Fruit fly (Drosophila melanogaster) whole organism, embryonic: ENCODE measurements around the gene CG33158.

Experiments
- Antp ChIP-seq: fragments of 200-800 bp; sonication (Bioruptor generic); optimal IDR thresholded peaks from 3 replicates; lab custom pipeline; 2016; ENCODE audit warnings: missing biosample characterization, missing genetic modification characterization
- B-H2 ChIP-seq: fragments of 200-800 bp; sonication (Bioruptor generic); optimal IDR thresholded peaks from 2 replicates; lab custom pipeline; 2018; ENCODE audit warnings: missing biosample characterization, mild to moderate bottlenecking, missing genetic modification characterization
- CG10209 ChIP-seq: fragments of 200-800 bp; sonication (Bioruptor generic); optimal IDR thresholded peaks from 3 replicates; lab custom pipeline; 2017; ENCODE audit warnings: missing biosample characterization, mild to moderate bottlenecking, missing genetic modification characterization, missing genetic modification reagents
- CG10654 ChIP-seq: fragments of 200-800 bp; sonication (Bioruptor generic); optimal IDR thresholded peaks from 2 replicates; lab custom pipeline; 2016; ENCODE audit warnings: missing biosample characterization, missing genetic modification characterization
- CG11723 ChIP-seq: fragments of 200-800 bp; sonication (Bioruptor generic); optimal IDR thresholded peaks from 2 replicates; lab custom pipeline; 2017; ENCODE audit warnings: missing biosample characterization, mild to moderate bottlenecking, missing genetic modification characterization
- CG12942 ChIP-seq: fragments of 200-800 bp; sonication (Bioruptor generic); optimal IDR thresholded peaks from 3 replicates; lab custom pipeline; 2016; ENCODE audit warnings: missing biosample characterization, missing genetic modification characterization
- CG13894 ChIP-seq: fragments of 200-800 bp; sonication (Bioruptor generic); optimal IDR thresholded peaks from 3 replicates; lab custom pipeline; 2018; ENCODE audit warnings: missing biosample characterization, mild to moderate bottlenecking, missing genetic modification characterization, moderate library complexity
- CG15011 ChIP-seq: fragments of 200-800 bp; sonication (Bioruptor generic); optimal IDR thresholded peaks from 3 replicates; lab custom pipeline; 2018; ENCODE audit warnings: missing biosample characterization, mild to moderate bottlenecking, missing genetic modification characterization
- CG1602 ChIP-seq: fragments of 200-800 bp; sonication (Bioruptor generic); optimal IDR thresholded peaks from 3 replicates; lab custom pipeline; 2016; ENCODE audit warnings: missing biosample characterization, missing genetic modification characterization
- CG17328 ChIP-seq: fragments of 200-800 bp; sonication (Bioruptor generic); IDR thresholded peaks from 2 replicates; pipeline ENCODE4 v1.3.6; 2022; ENCODE audit warnings: missing biosample characterization, missing genetic modification characterization
- CG1832 ChIP-seq: fragments of 200-800 bp; sonication (Bioruptor generic); optimal IDR thresholded peaks from 2 replicates; lab custom pipeline; 2017; ENCODE audit warnings: missing biosample characterization, mild to moderate bottlenecking, missing genetic modification characterization, inconsistent platforms
- CG2875 ChIP-seq: fragments of 200-800 bp; sonication (Bioruptor generic); optimal IDR thresholded peaks from 2 replicates; lab custom pipeline; 2017; ENCODE audit warnings: missing biosample characterization, mild to moderate bottlenecking, missing genetic modification characterization, missing genetic modification reagents
- CG32767 ChIP-seq: fragments of 200-800 bp; sonication (Bioruptor generic); IDR thresholded peaks from 2 replicates; pipeline ENCODE4 v1.3.6; 2022; ENCODE audit warnings: missing biosample characterization, missing genetic modification characterization
- CG3838 ChIP-seq: fragments of 200-800 bp; sonication (Bioruptor generic); optimal IDR thresholded peaks from 3 replicates; lab custom pipeline; 2016; ENCODE audit warnings: missing biosample characterization, missing genetic modification characterization
- CG4282 ChIP-seq: fragments of 200-800 bp; sonication (Bioruptor generic); optimal IDR thresholded peaks from 2 replicates; lab custom pipeline; 2016; ENCODE audit warnings: missing biosample characterization, missing genetic modification characterization
- CG4617 ChIP-seq: fragments of 200-800 bp; sonication (Bioruptor generic); optimal IDR thresholded peaks from 3 replicates; lab custom pipeline; 2016; ENCODE audit warnings: missing biosample characterization, missing genetic modification characterization, borderline replicate concordance
- CG5180 ChIP-seq: fragments of 200-800 bp; sonication (Bioruptor generic); optimal IDR thresholded peaks from 3 replicates; lab custom pipeline; 2017; ENCODE audit warnings: missing biosample characterization, missing genetic modification characterization, mild to moderate bottlenecking, moderate library complexity, missing genetic modification reagents
- CG6689 ChIP-seq: fragments of 200-800 bp; sonication (Bioruptor generic); IDR thresholded peaks from 2 replicates; pipeline ENCODE4 v1.3.6; 2022; ENCODE audit warnings: missing biosample characterization, missing genetic modification characterization
- CG6765 ChIP-seq: fragments of 200-800 bp; sonication (Bioruptor generic); optimal IDR thresholded peaks from 3 replicates; lab custom pipeline; 2017; ENCODE audit warnings: missing biosample characterization, mild to moderate bottlenecking, missing genetic modification characterization
- CG8089 ChIP-seq: fragments of 200-800 bp; sonication (Bioruptor generic); optimal IDR thresholded peaks from 3 replicates; lab custom pipeline; 2016; ENCODE audit warnings: missing biosample characterization, missing genetic modification characterization
- CG9437 ChIP-seq: fragments of 200-800 bp; sonication (Bioruptor generic); optimal IDR thresholded peaks from 2 replicates; lab custom pipeline; 2018; ENCODE audit warnings: missing biosample characterization, mild to moderate bottlenecking, missing genetic modification characterization
- Chrac-16 ChIP-seq: fragments of 200-800 bp; sonication (Bioruptor generic); optimal IDR thresholded peaks from 3 replicates; lab custom pipeline; 2016; ENCODE audit warnings: missing biosample characterization, missing genetic modification characterization
- Doc2 ChIP-seq: fragments of 200-800 bp; sonication (Bioruptor generic); IDR thresholded peaks from 2 replicates; pipeline ENCODE4 v1.3.6; 2022; ENCODE audit warnings: missing biosample characterization, missing genetic modification characterization
- ERR ChIP-seq: fragments of 200-800 bp; sonication (Bioruptor generic); optimal IDR thresholded peaks from 2 replicates; lab custom pipeline; 2016; ENCODE audit warnings: missing biosample characterization, missing genetic modification characterization
- Fer3 ChIP-seq: fragments of 200-800 bp; sonication (Bioruptor generic); optimal IDR thresholded peaks from 2 replicates; lab custom pipeline; 2018; ENCODE audit warnings: missing biosample characterization, mild to moderate bottlenecking, missing genetic modification characterization, moderate library complexity
- Lpt ChIP-seq: fragments of >200 bp; optimal IDR thresholded peaks from 2 replicates; lab custom pipeline; 2018; ENCODE audit warnings: missing biosample characterization, missing genetic modification characterization
- MESR4 ChIP-seq: fragments of 200-800 bp; sonication (Bioruptor generic); optimal IDR thresholded peaks from 2 replicates; lab custom pipeline; 2018; ENCODE audit warnings: missing biosample characterization, mild to moderate bottlenecking, missing genetic modification characterization, moderate library complexity
- NK7.1 ChIP-seq: fragments of 200-800 bp; sonication (Bioruptor generic); optimal IDR thresholded peaks from 3 replicates; lab custom pipeline; 2016; ENCODE audit warnings: missing biosample characterization, missing genetic modification characterization
- NfI ChIP-seq: fragments of 200-800 bp; sonication (Bioruptor generic); optimal IDR thresholded peaks from 3 replicates; lab custom pipeline; 2018; ENCODE audit warnings: missing biosample characterization, mild to moderate bottlenecking, missing genetic modification characterization, moderate library complexity
- Oli ChIP-seq: fragments of 200-800 bp; sonication (Bioruptor generic); optimal IDR thresholded peaks from 2 replicates; lab custom pipeline; 2018; ENCODE audit warnings: missing biosample characterization, mild to moderate bottlenecking, missing genetic modification characterization, moderate library complexity
- Optix ChIP-seq: fragments of 200-800 bp; sonication (Bioruptor generic); IDR thresholded peaks from 3 replicates; pipeline ENCODE4 v1.3.6; 2022; ENCODE audit warnings: missing biosample characterization, missing genetic modification characterization
- Ravus ChIP-seq: fragments of 200-800 bp; sonication (Bioruptor generic); IDR thresholded peaks from 2 replicates; pipeline ENCODE4 v1.3.6; 2022; ENCODE audit warnings: missing biosample characterization, missing genetic modification characterization
- bbx ChIP-seq: fragments of 200-800 bp; sonication (Bioruptor generic); IDR thresholded peaks from 2 replicates; pipeline ENCODE4 v1.3.6; 2022; ENCODE audit warnings: missing biosample characterization, missing genetic modification characterization; ENCODE audit not compliant: partially characterized antibody
- crp ChIP-seq, 2 experiments: fragments of 200-800 bp; sonication (Bioruptor generic); optimal IDR thresholded peaks; 2 replicates in 1 of 2; 3 replicates in 1 of 2; lab custom pipeline; 2017; ENCODE audit warnings: missing biosample characterization in 2 of 2, missing genetic modification characterization in 2 of 2, mild to moderate bottlenecking in 1 of 2, moderate library complexity in 1 of 2
- disco-r ChIP-seq: fragments of 200-800 bp; sonication (Bioruptor generic); optimal IDR thresholded peaks from 2 replicates; lab custom pipeline; 2016; ENCODE audit warnings: missing biosample characterization, missing genetic modification characterization
- dysf ChIP-seq: fragments of 200-800 bp; sonication (Bioruptor generic); IDR thresholded peaks from 3 replicates; pipeline ENCODE4 v1.3.6; 2022; ENCODE audit warnings: missing biosample characterization, missing genetic modification characterization
- emc ChIP-seq: fragments of 200-800 bp; sonication (Bioruptor generic); optimal IDR thresholded peaks from 2 replicates; lab custom pipeline; 2016; ENCODE audit warnings: missing biosample characterization, missing genetic modification characterization
- exex ChIP-seq: fragments of 200-800 bp; sonication (Bioruptor generic); optimal IDR thresholded peaks from 4 replicates; lab custom pipeline; 2018; ENCODE audit warnings: missing biosample characterization, mild to moderate bottlenecking, missing genetic modification characterization, moderate library complexity
- grau ChIP-seq: fragments of 200-800 bp; optimal IDR thresholded peaks from 3 replicates; lab custom pipeline; 2019; ENCODE audit warnings: missing biosample characterization, mild to moderate bottlenecking, missing genetic modification characterization, moderate library complexity
- gro ChIP-seq: fragments of 200-800 bp; sonication (Bioruptor generic); optimal IDR thresholded peaks from 2 replicates; lab custom pipeline; 2016; ENCODE audit warnings: missing biosample characterization, missing genetic modification characterization
- gsb-n ChIP-seq: fragments of 200-800 bp; sonication (Bioruptor generic); optimal IDR thresholded peaks from 3 replicates; lab custom pipeline; 2018; ENCODE audit warnings: missing biosample characterization, mild to moderate bottlenecking, missing genetic modification characterization
- ham ChIP-seq: fragments of 200-800 bp; sonication (Bioruptor generic); IDR thresholded peaks from 2 replicates; pipeline ENCODE4 v1.3.6; 2022; ENCODE audit warnings: missing biosample characterization, missing genetic modification characterization
- lmd ChIP-seq: fragments of 200-800 bp; sonication (Bioruptor generic); IDR thresholded peaks from 2 replicates; pipeline ENCODE4 v1.3.6; 2022; ENCODE audit warnings: missing biosample characterization, missing genetic modification characterization
- pan ChIP-seq, 4 experiments: fragments of >200 bp in 3 of 4; fragments of 200-800 bp in 1 of 4; sonication (Bioruptor generic) in 1 of 4; optimal IDR thresholded peaks in 3 of 4; IDR thresholded peaks in 1 of 4; 2 replicates each; pipeline versions ENCODE4 v1.3.6 to Lab custom; 2017 to 2022; ENCODE audit warnings: missing biosample characterization in 2 of 4, missing genetic modification characterization in 2 of 4, mixed read lengths in 1 of 4
- schlank ChIP-seq: fragments of 200-800 bp; sonication (Bioruptor generic); optimal IDR thresholded peaks from 2 replicates; lab custom pipeline; 2018; ENCODE audit warnings: missing biosample characterization, mild to moderate bottlenecking, missing genetic modification characterization
- sisA ChIP-seq: fragments of 200-800 bp; sonication (Bioruptor generic); IDR thresholded peaks from 2 replicates; pipeline ENCODE4 v1.3.6; 2022; ENCODE audit warnings: missing biosample characterization, missing genetic modification characterization
- tap ChIP-seq: fragments of 200-800 bp; optimal IDR thresholded peaks from 3 replicates; lab custom pipeline; 2019; ENCODE audit warnings: missing biosample characterization, mild to moderate bottlenecking, missing genetic modification characterization, moderate library complexity
- ttk ChIP-seq: fragments of 200-800 bp; sonication (Bioruptor generic); IDR thresholded peaks from 2 replicates; pipeline ENCODE4 v2.1.2; 2022; ENCODE audit warnings: missing biosample characterization, missing genetic modification characterization

CG33158 gene

dm6 chr3L:16451887-16452751 lies 32.7 kb downstream of the CG33158 start, which contains the start of gene dsx-c73A (continued):
- no peak for TF ChIP-seq dysf (GFP tag; lab: Robert Waterston, UW)
- TF ChIP-seq CG4282 (GFP tag; lab: Kevin White, UChicago) = no peak
- TF ChIP-seq CG10654 (GFP tag; lab: Kevin White, UChicago) = no peak
- TF ChIP-seq CG12942 = no peak
- TF ChIP-seq CG5180 (GFP tag; lab: Kevin White, UChicago) = peak; percentile 98
- peak; percentile 62 for TF ChIP-seq CG9437
- TF ChIP-seq Lpt = no peak
- peak; percentile 46; the same call in 1 of the 2 replicates for TF ChIP-seq CG6689
- TF ChIP-seq NfI (GFP tag; lab: Kevin White, UChicago) = no peak
- TF ChIP-seq disco-r (GFP tag; lab: Kevin White, UChicago) = no peak
- no peak for TF ChIP-seq ERR (GFP tag; lab: Kevin White, UChicago)
- 0 out of 2 replicates have a peak, but pooled peaks have one; percentile 28 for TF ChIP-seq ttk
- no peak for TF ChIP-seq crp (GFP tag; optimal IDR thresholded peaks at IDR 0.05; lab: Kevin White, UChicago)
- TF ChIP-seq CG32767 (GFP tag; lab: Robert Waterston, UW) = no peak
- TF ChIP-seq emc (GFP tag; lab: Kevin White, UChicago) = no peak
- no peak for TF ChIP-seq CG2875
- TF ChIP-seq Oli (tag; lab: Kevin White, UChicago) = peak; percentile 60
- TF ChIP-seq CG1832 (GFP tag; lab: Kevin White, UChicago) = no peak
- no peak for TF ChIP-seq CG15011 (GFP tag; lab: Kevin White, UChicago)
- no peak for TF ChIP-seq CG3838 (GFP tag; lab: Kevin White, UChicago)
- no peak for TF ChIP-seq NK7.1 (GFP tag; lab: Kevin White, UChicago)
- no peak for TF ChIP-seq Optix (GFP tag; lab: Robert Waterston, UW)
- no peak for TF ChIP-seq exex (tag; lab: Kevin White, UChicago)
- TF ChIP-seq MESR4 (GFP tag; lab: Kevin White, UChicago) = no peak
- no peak for TF ChIP-seq CG8089 (GFP tag; lab: Kevin White, UChicago)
- 0 out of 2 replicates have a peak, but pooled peaks have one; percentile 22 for TF ChIP-seq CG17328
- TF ChIP-seq CG4617 (GFP tag; lab: Kevin White, UChicago) = no peak
- TF ChIP-seq gsb-n = no peak
- peak; percentile 46; the same call in 1 of the 2 replicates for TF ChIP-seq lmd (GFP tag; lab: Robert Waterston, UW)
- no peak for TF ChIP-seq Ravus (GFP tag; lab: Robert Waterston, UW)
- no peak for TF ChIP-seq CG11723 (GFP tag; lab: Kevin White, UChicago)
- no peak for TF ChIP-seq tap
- peak; percentile 25 for TF ChIP-seq Chrac-16 (GFP tag; lab: Kevin White, UChicago)
- no peak for TF ChIP-seq pan (optimal IDR thresholded peaks at IDR 0.05; lab: Kevin White, UChicago)
- TF ChIP-seq pan (GFP tag; optimal IDR thresholded peaks at IDR 0.05 in 1 of 2, IDR thresholded peaks at IDR 0.05 in 1 of 2) = peak in 1 of 2 experiments; percentile 27
- no peak for TF ChIP-seq CG13894 (tag; lab: Kevin White, UChicago)
- no peak for TF ChIP-seq schlank (tag; lab: Kevin White, UChicago)
- no peak for TF ChIP-seq CG6765
- TF ChIP-seq CG1602 = peak; percentile 32
- TF ChIP-seq grau = peak; percentile 48
- no peak for TF ChIP-seq gro (GFP tag; lab: Kevin White, UChicago)
- no peak for TF ChIP-seq Fer3
- no peak for TF ChIP-seq B-H2 (GFP tag; lab: Kevin White, UChicago)
- no peak; the same call in 1 of the 2 replicates for TF ChIP-seq bbx
- no peak for TF ChIP-seq Antp (GFP tag; lab: Kevin White, UChicago)
- TF ChIP-seq sisA (GFP tag; lab: Robert Waterston, UW) = peak; percentile 42; the same call in 1 of the 2 replicates
- peak; percentile 18 for TF ChIP-seq CG10209 (GFP tag; lab: Kevin White, UChicago)
- TF ChIP-seq ham (GFP tag; lab: Robert Waterston, UW) = no peak
- no peak for TF ChIP-seq Doc2
